Fruit fly (Drosophila melanogaster) whole organism, embryonic: Measurements from ENCODE around the gene phol.

Experiments
- Ada2b ChIP-seq: fragments of 200-800 bp; sonication (Bioruptor generic); IDR thresholded peaks from 2 replicates; pipeline ENCODE4 v1.3.6; 2022; ENCODE audit warnings: missing biosample characterization, missing genetic modification characterization
- CG10274 ChIP-seq: fragments of 200-800 bp; sonication (Bioruptor generic); optimal IDR thresholded peaks from 3 replicates; lab custom pipeline; 2017; ENCODE audit warnings: missing biosample characterization, mild to moderate bottlenecking, missing genetic modification characterization
- CG12071 ChIP-seq: fragments of 200-800 bp; sonication (Bioruptor generic); optimal IDR thresholded peaks from 3 replicates; lab custom pipeline; 2018; ENCODE audit warnings: missing biosample characterization, mild to moderate bottlenecking, missing genetic modification characterization
- CG12104 ChIP-seq: fragments of 200-800 bp; sonication (Bioruptor generic); optimal IDR thresholded peaks from 3 replicates; lab custom pipeline; 2016; ENCODE audit warnings: missing biosample characterization, missing genetic modification characterization
- CG12219 ChIP-seq: fragments of 200-800 bp; sonication (Bioruptor generic); optimal IDR thresholded peaks from 3 replicates; lab custom pipeline; 2018; ENCODE audit warnings: missing biosample characterization, mild to moderate bottlenecking, missing genetic modification characterization
- CG12659 ChIP-seq: fragments of 200-800 bp; sonication (Bioruptor generic); optimal IDR thresholded peaks from 3 replicates; lab custom pipeline; 2017; ENCODE audit warnings: mild to moderate bottlenecking, missing biosample characterization, missing genetic modification reagents, missing genetic modification characterization
- CG13775 ChIP-seq: fragments of 200-800 bp; sonication (Bioruptor generic); optimal IDR thresholded peaks from 3 replicates; lab custom pipeline; 2017; ENCODE audit warnings: missing biosample characterization, mild to moderate bottlenecking, missing genetic modification characterization
- CG14441 ChIP-seq: fragments of 200-800 bp; sonication (Bioruptor generic); IDR thresholded peaks from 2 replicates; pipeline ENCODE4 v1.3.6; 2022; ENCODE audit warnings: missing biosample characterization, missing genetic modification characterization
- CG14710 ChIP-seq: fragments of 200-800 bp; sonication (Bioruptor generic); optimal IDR thresholded peaks from 3 replicates; lab custom pipeline; 2019; ENCODE audit warnings: missing biosample characterization, mild to moderate bottlenecking, missing genetic modification characterization, moderate library complexity
- CG16779 ChIP-seq: fragments of 200-800 bp; sonication (Bioruptor generic); IDR thresholded peaks from 2 replicates; pipeline ENCODE4 v1.3.6; 2022; ENCODE audit warnings: missing biosample characterization, missing genetic modification characterization
- CG18011 ChIP-seq: fragments of 200-800 bp; sonication (Bioruptor generic); optimal IDR thresholded peaks from 2 replicates; lab custom pipeline; 2017; ENCODE audit warnings: missing biosample characterization, missing genetic modification characterization, mild to moderate bottlenecking, moderate library complexity, missing genotype
- CG31224 ChIP-seq: fragments of 200-800 bp; sonication (Bioruptor generic); IDR thresholded peaks from 2 replicates; pipeline ENCODE4 v1.3.6; 2022; ENCODE audit warnings: missing biosample characterization, missing genetic modification characterization
- CG31441 ChIP-seq: fragments of 200-800 bp; sonication (Bioruptor generic); IDR thresholded peaks from 2 replicates; pipeline ENCODE4 v1.3.6; 2022; ENCODE audit warnings: missing biosample characterization, missing genetic modification characterization
- CG3163 ChIP-seq: fragments of 200-800 bp; sonication (Bioruptor generic); optimal IDR thresholded peaks from 3 replicates; lab custom pipeline; 2016; ENCODE audit warnings: missing biosample characterization, missing genetic modification characterization
- CG32772 ChIP-seq: fragments of 200-800 bp; sonication (Bioruptor generic); IDR thresholded peaks from 2 replicates; pipeline ENCODE4 v1.3.6; 2022; ENCODE audit warnings: missing biosample characterization, missing genetic modification characterization
- CG7357 ChIP-seq: fragments of 200-800 bp; sonication (Bioruptor generic); IDR thresholded peaks from 3 replicates; pipeline ENCODE4 v1.3.6; 2022; ENCODE audit warnings: missing biosample characterization, missing genetic modification characterization
- CG8924 ChIP-seq: fragments of 200-800 bp; optimal IDR thresholded peaks from 3 replicates; lab custom pipeline; 2019; ENCODE audit warnings: missing biosample characterization, mild to moderate bottlenecking, missing genetic modification characterization, moderate library complexity
- CG9876 ChIP-seq: fragments of 200-800 bp; sonication (Bioruptor generic); optimal IDR thresholded peaks from 2 replicates; lab custom pipeline; 2016; ENCODE audit warnings: missing biosample characterization, missing genetic modification characterization
- CHES-1-like ChIP-seq: fragments of 200-800 bp; sonication (Bioruptor generic); optimal IDR thresholded peaks from 2 replicates; lab custom pipeline; 2016; ENCODE audit warnings: missing biosample characterization, missing genetic modification characterization
- D ChIP-seq, 2 experiments: fragments of 200-800 bp in 1 of 2; fragments of >200 bp in 1 of 2; sonication (Bioruptor generic) in 1 of 2; optimal IDR thresholded peaks; 2 replicates in 1 of 2; 3 replicates in 1 of 2; lab custom pipeline; 2017; ENCODE audit warnings: mild to moderate bottlenecking in 1 of 2, missing biosample characterization in 1 of 2, missing genetic modification characterization in 1 of 2, missing genetic modification reagents in 1 of 2
- Drgx ChIP-seq: fragments of 200-800 bp; sonication (Bioruptor generic); IDR thresholded peaks from 2 replicates; pipeline ENCODE4 v1.3.6; 2022; ENCODE audit warnings: missing biosample characterization, missing genetic modification characterization
- E2f1 ChIP-seq: fragments of 200-800 bp; sonication (Bioruptor generic); IDR thresholded peaks from 2 replicates; pipeline ENCODE4 v1.3.6; 2022; ENCODE audit warnings: missing biosample characterization, missing genetic modification characterization
- HLHmδ ChIP-seq: fragments of 200-800 bp; sonication (Bioruptor generic); optimal IDR thresholded peaks from 2 replicates; lab custom pipeline; 2018; ENCODE audit warnings: missing biosample characterization, mild to moderate bottlenecking, missing genetic modification characterization, moderate library complexity
- Lim3 ChIP-seq: fragments of 200-800 bp; sonication (Bioruptor generic); IDR thresholded peaks from 2 replicates; pipeline ENCODE4 v1.3.6; 2022; ENCODE audit warnings: missing biosample characterization, missing genetic modification characterization
- Mad ChIP-seq: fragments of 200-800 bp; sonication (Bioruptor generic); optimal IDR thresholded peaks from 2 replicates; lab custom pipeline; 2016; ENCODE audit warnings: missing biosample characterization, missing genetic modification characterization
- Med ChIP-seq: fragments of 200-800 bp; sonication (Bioruptor generic); peaks from one replicate; lab custom pipeline; 2016; ENCODE audit warnings: missing biosample characterization, missing genetic modification characterization, mild to moderate bottlenecking, inconsistent platforms, moderate library complexity
- Pdp1 ChIP-seq, 2 experiments: fragments of 200-800 bp; sonication (Bioruptor generic); optimal IDR thresholded peaks; 3 replicates each; lab custom pipeline; 2016; ENCODE audit warnings: missing biosample characterization in 2 of 2, missing genetic modification characterization in 2 of 2, mild to moderate bottlenecking in 1 of 2, moderate library complexity in 1 of 2
- Ssrp ChIP-seq: fragments of 200-800 bp; sonication (Bioruptor generic); optimal IDR thresholded peaks from 2 replicates; lab custom pipeline; 2018; ENCODE audit warnings: missing biosample characterization, mild to moderate bottlenecking, missing genetic modification characterization, moderate library complexity
- ab ChIP-seq: fragments of 200-800 bp; sonication (Bioruptor generic); optimal IDR thresholded peaks from 2 replicates; lab custom pipeline; 2016; ENCODE audit warnings: missing biosample characterization, missing genetic modification characterization
- ara ChIP-seq: fragments of 200-800 bp; sonication (Bioruptor generic); IDR thresholded peaks from 2 replicates; pipeline ENCODE4 v1.3.6; 2022; ENCODE audit warnings: missing biosample characterization, missing genetic modification characterization
- crc ChIP-seq: fragments of 200-800 bp; sonication (Bioruptor generic); optimal IDR thresholded peaks from 2 replicates; lab custom pipeline; 2016; ENCODE audit warnings: missing biosample characterization, missing genetic modification characterization
- cwo ChIP-seq: fragments of 200-800 bp; sonication (Bioruptor generic); optimal IDR thresholded peaks from 3 replicates; lab custom pipeline; 2017; ENCODE audit warnings: missing biosample characterization, missing genetic modification characterization, mild to moderate bottlenecking, moderate library complexity, missing genetic modification reagents
- emc ChIP-seq: fragments of 200-800 bp; sonication (Bioruptor generic); optimal IDR thresholded peaks from 2 replicates; lab custom pipeline; 2016; ENCODE audit warnings: missing biosample characterization, missing genetic modification characterization
- fd102C ChIP-seq: fragments of 200-800 bp; sonication (Bioruptor generic); optimal IDR thresholded peaks from 2 replicates; lab custom pipeline; 2018; ENCODE audit warnings: missing biosample characterization, mild to moderate bottlenecking, missing genetic modification characterization, moderate library complexity
- hkb ChIP-seq, 2 experiments: fragments of 200-800 bp in 1 of 2; fragments of >200 bp in 1 of 2; sonication (Bioruptor generic) in 1 of 2; IDR thresholded peaks in 1 of 2; optimal IDR thresholded peaks in 1 of 2; 2 replicates each; pipeline versions ENCODE4 v1.3.6 to Lab custom; 2017 to 2022; ENCODE audit warnings: missing biosample characterization in 1 of 2, missing genetic modification characterization in 1 of 2
- ken ChIP-seq: fragments of 200-800 bp; sonication (Bioruptor generic); IDR thresholded peaks from 3 replicates; pipeline ENCODE4 v1.3.6; 2022; ENCODE audit warnings: missing biosample characterization, missing genetic modification characterization
- maf-S ChIP-seq: fragments of 200-800 bp; sonication (Bioruptor generic); optimal IDR thresholded peaks from 2 replicates; lab custom pipeline; 2016; ENCODE audit warnings: missing biosample characterization, missing genetic modification characterization
- mirr ChIP-seq: fragments of 200-800 bp; sonication (Bioruptor generic); optimal IDR thresholded peaks from 3 replicates; lab custom pipeline; 2018; ENCODE audit warnings: missing biosample characterization, mild to moderate bottlenecking, missing genetic modification characterization
- mld ChIP-seq: fragments of 200-800 bp; sonication (Bioruptor generic); IDR thresholded peaks from 3 replicates; pipeline ENCODE4 v1.3.6; 2022; ENCODE audit warnings: missing biosample characterization, missing genetic modification characterization; ENCODE audit not compliant: partially characterized antibody
- oc ChIP-seq: fragments of 200-800 bp; sonication (Bioruptor generic); optimal IDR thresholded peaks from 2 replicates; lab custom pipeline; 2018; ENCODE audit warnings: missing biosample characterization, mild to moderate bottlenecking, missing genetic modification characterization, moderate library complexity
- onecut ChIP-seq: fragments of 200-800 bp; sonication (Bioruptor generic); IDR thresholded peaks from 2 replicates; pipeline ENCODE4 v1.3.6; 2022; ENCODE audit warnings: missing biosample characterization, missing genetic modification characterization
- salm ChIP-seq: fragments of 200-800 bp; sonication (Bioruptor generic); optimal IDR thresholded peaks from 2 replicates; lab custom pipeline; 2018; ENCODE audit warnings: missing biosample characterization, mild to moderate bottlenecking, missing genetic modification characterization
- so ChIP-seq: fragments of 200-800 bp; sonication (Bioruptor generic); IDR thresholded peaks from 3 replicates; pipeline ENCODE4 v1.3.6; 2022; ENCODE audit warnings: missing biosample characterization, missing genetic modification characterization
- sqz ChIP-seq: fragments of 200-800 bp; sonication (Bioruptor generic); optimal IDR thresholded peaks from 3 replicates; lab custom pipeline; 2018; ENCODE audit warnings: missing biosample characterization, mild to moderate bottlenecking, missing genetic modification characterization
- ssp ChIP-seq: fragments of 200-800 bp; sonication (Bioruptor generic); IDR thresholded peaks from 2 replicates; pipeline ENCODE4 v1.3.6; 2022; ENCODE audit warnings: missing biosample characterization, missing genetic modification characterization
- tgo ChIP-seq: fragments of 200-800 bp; sonication (Bioruptor generic); IDR thresholded peaks from 3 replicates; pipeline ENCODE4 v1.3.6; 2022; ENCODE audit warnings: missing biosample characterization, missing genetic modification characterization
- tll ChIP-seq, 2 experiments: fragments of 200-800 bp in 1 of 2; fragments of >200 bp in 1 of 2; sonication (Bioruptor generic) in 1 of 2; optimal IDR thresholded peaks; 2 replicates each; lab custom pipeline; 2017 to 2019; ENCODE audit warnings: missing biosample characterization in 2 of 2, missing genetic modification characterization in 2 of 2, mild to moderate bottlenecking in 1 of 2, moderate library complexity in 1 of 2
- tup ChIP-seq: fragments of 200-800 bp; sonication (Bioruptor generic); optimal IDR thresholded peaks from 2 replicates; lab custom pipeline; 2016; ENCODE audit warnings: missing biosample characterization, mild to moderate bottlenecking, missing genetic modification characterization, moderate library complexity
- usp ChIP-seq: fragments of >200 bp; optimal IDR thresholded peaks from 2 replicates; lab custom pipeline; 2017; ENCODE audit warnings: missing biosample characterization, missing genetic modification characterization

Gene phol

dm6 chr3L:9468261-9468890 lies 12.3 kb upstream of the phol start (continued):
- TF ChIP-seq maf-S (GFP tag; lab: Kevin White, UChicago): no peak
- TF ChIP-seq ken (GFP tag; lab: Robert Waterston, UW): no peak
- TF ChIP-seq CG31441 (GFP tag; lab: Robert Waterston, UW): peak; percentile 63; the same call in 1 of the 2 replicates
- no peak for TF ChIP-seq CG3163 (GFP tag; lab: Kevin White, UChicago)
- TF ChIP-seq HLHmδ (GFP tag; lab: Kevin White, UChicago): no peak
- no peak for TF ChIP-seq crc (GFP tag; lab: Kevin White, UChicago)
- peak; percentile 27 for TF ChIP-seq CG8924
- no peak for TF ChIP-seq ssp (GFP tag; lab: Robert Waterston, UW)
- no peak for TF ChIP-seq hkb (optimal IDR thresholded peaks at IDR 0.05; lab: Kevin White, UChicago)
- TF ChIP-seq hkb (GFP tag; IDR thresholded peaks at IDR 0.05; lab: Robert Waterston, UW): no peak; the same call in 1 of the 2 replicates
- TF ChIP-seq CG32772 (GFP tag; lab: Robert Waterston, UW): no peak
- no peak for TF ChIP-seq Ada2b (GFP tag; lab: Robert Waterston, UW)
- TF ChIP-seq CG10274 (GFP tag; lab: Kevin White, UChicago): no peak
- no peak for TF ChIP-seq ab (GFP tag; lab: Kevin White, UChicago)
- no peak for TF ChIP-seq onecut (GFP tag; lab: Robert Waterston, UW)
- TF ChIP-seq Lim3 (GFP tag; lab: Robert Waterston, UW): no peak
- TF ChIP-seq usp (GFP tag; lab: Kevin White, UChicago): no peak
- TF ChIP-seq Pdp1 (GFP tag; optimal IDR thresholded peaks at IDR 0.05; lab: Kevin White, UChicago): no peak
- TF ChIP-seq cwo (GFP tag; lab: Kevin White, UChicago): peak; percentile 47
- no peak for TF ChIP-seq CG14441 (GFP tag; lab: Robert Waterston, UW)
- no peak for TF ChIP-seq CG31224
- TF ChIP-seq CG16779 (GFP tag; lab: Robert Waterston, UW): 0 out of 2 replicates have a peak, but pooled peaks have one; percentile 31
- no peak for TF ChIP-seq CG9876 (GFP tag; lab: Kevin White, UChicago)
- TF ChIP-seq Ssrp (tag; lab: Kevin White, UChicago): peak; percentile 34
- no peak for TF ChIP-seq salm (tag; lab: Kevin White, UChicago)
- TF ChIP-seq CG12219 (GFP tag; lab: Kevin White, UChicago): no peak
- TF ChIP-seq CG14710 (tag; lab: Kevin White, UChicago): no peak
- TF ChIP-seq CG7357: no peak

dm6 chr3L:9467763-9468206 lies 11.7 kb upstream of the phol start:
- TF ChIP-seq Drgx (GFP tag; lab: Robert Waterston, UW) (peak; percentile 68), mirr (GFP tag; lab: Kevin White, UChicago) (peak; percentile 46), emc (no peak), sqz (peak; percentile 13), mld (GFP tag; lab: Robert Waterston, UW) (no peak), tup (no peak), so (GFP tag; lab: Robert Waterston, UW) (no peak), CG12071 (GFP tag; lab: Kevin White, UChicago) (no peak), CHES-1-like (GFP tag; lab: Kevin White, UChicago) (no peak), CG13775 (GFP tag; lab: Kevin White, UChicago) (no peak), ara (GFP tag; lab: Robert Waterston, UW) (no peak), CG12104 (no peak), fd102C (GFP tag; lab: Kevin White, UChicago) (peak; percentile 62), CG18011 (GFP tag; lab: Kevin White, UChicago) (no peak), tgo (GFP tag; lab: Robert Waterston, UW) (no peak), E2f1 (GFP tag; lab: Robert Waterston, UW) (no peak), Med (GFP tag; lab: Kevin White, UChicago) (peak; percentile 70), CG9876 (GFP tag; lab: Kevin White, UChicago) (no peak), tll (GFP tag; optimal IDR thresholded peaks at IDR 0.05; lab: Kevin White, UChicago) (peak in 1 of 2 experiments; percentile 95), Mad (GFP tag; lab: Kevin White, UChicago) (no peak), D (optimal IDR thresholded peaks at IDR 0.05; lab: Kevin White, UChicago) (peak; percentile 26), D (GFP tag; optimal IDR thresholded peaks at IDR 0.05; lab: Kevin White, UChicago) (no peak), oc (tag; lab: Kevin White, UChicago) (no peak), CG12659 (GFP tag; lab: Kevin White, UChicago) (no peak)
